Worm (Caenorhabditis elegans): ENCODE data around the gene nhr-239.
A peak's percentile ranks its signal among the peaks of the same experiment; 100 is the strongest.

nhr-239 gene

DNA sequence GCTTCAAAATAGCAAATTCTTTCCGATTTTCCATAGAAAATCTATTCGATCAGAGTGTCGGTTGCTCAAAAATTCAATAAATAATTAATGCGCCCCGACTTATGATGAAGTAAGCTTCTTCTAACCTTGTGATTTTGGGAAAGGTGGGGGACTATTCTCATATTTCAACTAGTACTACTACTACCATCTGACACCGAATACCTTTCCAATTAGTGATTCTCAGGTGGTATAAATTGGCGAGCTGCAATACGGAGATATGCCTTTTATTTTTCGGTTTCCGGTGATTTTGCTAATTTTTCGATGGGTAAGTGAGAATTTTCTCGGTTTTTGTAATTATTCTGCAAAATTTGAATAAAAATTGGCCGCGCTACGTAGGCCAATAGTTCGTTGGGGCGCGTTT, at the start of gene nhr-239:
TSS of gene nhr-239 (plus strand) at position 301 of the 400 bp plus-strand sequence.
- no peak for TF ChIP-seq R02D3.7 (tag; optimal IDR thresholded peaks at IDR 0.05)
- no peak for TF ChIP-seq elt-3 (tag; optimal IDR thresholded peaks at IDR 0.05)
- no peak for TF ChIP-seq nhr-77 (tag; optimal IDR thresholded peaks at IDR 0.05)
- TF ChIP-seq nhr-25 (tag; optimal IDR thresholded peaks at IDR 0.05): no peak
- no peak for TF ChIP-seq C34F6.9 (tag; optimal IDR thresholded peaks at IDR 0.05)
- TF ChIP-seq egl-27 (tag; optimal IDR thresholded peaks at IDR 0.05): no peak
- no peak for TF ChIP-seq nhr-10 (tag; optimal IDR thresholded peaks at IDR 0.05)

DNA sequence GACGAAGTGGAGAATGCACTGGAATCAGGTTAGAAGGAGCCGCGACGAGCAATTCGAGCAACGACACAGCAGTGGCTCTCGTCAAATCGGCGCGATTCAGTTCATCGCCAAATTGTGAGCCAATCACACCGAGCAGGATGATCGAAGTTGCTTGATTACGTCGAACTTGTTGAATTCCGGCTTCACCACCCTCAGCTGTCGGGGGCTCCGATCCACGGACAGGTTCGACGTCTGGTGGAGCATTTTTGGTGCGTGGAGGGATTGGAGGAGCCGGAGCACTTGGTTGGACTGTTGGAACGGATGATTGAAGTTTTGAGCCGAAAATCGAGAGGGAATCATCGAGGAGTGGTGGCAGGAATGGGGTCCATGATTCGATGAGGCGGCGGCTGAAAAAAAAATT, 46.0 kb upstream of the nhr-239 start:
- no peak for TF ChIP-seq nhr-237 (tag; optimal IDR thresholded peaks at IDR 0.05)
- no peak for TF ChIP-seq lin-39 (tag; optimal IDR thresholded peaks at IDR 0.05)
- TF ChIP-seq snpc-4 (tag; optimal IDR thresholded peaks at IDR 0.05): no peak
- no peak for TF ChIP-seq R02D3.7 (tag; optimal IDR thresholded peaks at IDR 0.05)
- TF ChIP-seq lin-13 (GFP tag; optimal IDR thresholded peaks at IDR 0.05): no peak
- TF ChIP-seq nhr-129 (tag; optimal IDR thresholded peaks at IDR 0.05): no peak
- no peak for TF ChIP-seq sma-9 (GFP tag; optimal IDR thresholded peaks at IDR 0.05)
- no peak for TF ChIP-seq sma-9 (tag; optimal IDR thresholded peaks at IDR 0.05)
- TF ChIP-seq mab-5 (tag; optimal IDR thresholded peaks at IDR 0.05): no peak
- no peak for TF ChIP-seq ceh-16 (tag; optimal IDR thresholded peaks at IDR 0.05)
- no peak for TF ChIP-seq dmd-4 (tag; optimal IDR thresholded peaks at IDR 0.05)
- TF ChIP-seq unc-55 (GFP tag; optimal IDR thresholded peaks at IDR 0.05): no peak
- no peak for TF ChIP-seq Y55F3AM.14 (GFP tag; optimal IDR thresholded peaks at IDR 0.05)
- no peak for TF ChIP-seq peb-1 (tag; optimal IDR thresholded peaks at IDR 0.05)
- TF ChIP-seq nhr-21 (tag; optimal IDR thresholded peaks at IDR 0.05): no peak
- no peak for TF ChIP-seq ama-1 (optimal IDR thresholded peaks at IDR 0.05)
- TF ChIP-seq ZK546.5 (tag; optimal IDR thresholded peaks at IDR 0.05): no peak
- TF ChIP-seq nhr-10 (tag; optimal IDR thresholded peaks at IDR 0.05): no peak

DNA sequence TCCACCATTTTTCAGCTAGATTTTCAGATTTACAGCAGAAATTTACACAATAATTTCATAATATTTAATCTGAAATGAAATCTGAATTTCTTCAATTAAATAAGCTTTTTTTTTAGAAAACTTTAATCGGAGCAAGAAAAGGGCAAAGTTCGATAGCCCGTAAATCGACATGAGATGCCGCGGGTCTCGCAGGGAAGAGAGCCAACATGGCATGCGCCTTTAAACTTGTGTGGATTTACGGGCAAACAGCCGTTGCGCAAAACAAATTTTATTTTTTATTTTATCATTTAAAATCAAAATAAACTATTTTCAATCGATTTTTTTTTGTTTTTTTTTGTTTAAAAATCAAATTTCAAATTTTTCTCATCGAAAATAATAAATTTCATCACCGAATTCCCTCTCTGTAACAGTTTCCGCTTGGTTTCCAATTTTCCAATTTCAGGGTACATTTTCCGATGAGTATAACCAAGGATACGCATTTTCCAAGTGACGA, 32.8 kb upstream of the nhr-239 start, which contains the start of the genes Y54F10AM.15, rbc-2 and ndua-8:
TSS of gene Y54F10AM.15 (minus strand) at position 59 of the 493 bp plus-strand sequence.
TSS of gene rbc-2 (minus strand) at position 69 of the 493 bp plus-strand sequence.
TSS of gene ndua-8 (plus strand) at position 443 of the 493 bp plus-strand sequence.
- peak; percentile 27 for TF ChIP-seq skn-1 (tag; optimal IDR thresholded peaks at IDR 0.05)
- TF ChIP-seq peb-1 (tag; optimal IDR thresholded peaks at IDR 0.05): no peak
- TF ChIP-seq Y55F3AM.14 (GFP tag; optimal IDR thresholded peaks at IDR 0.05): peak; percentile 10
- TF ChIP-seq ceh-82 (tag; optimal IDR thresholded peaks at IDR 0.05): peak; percentile 79
- TF ChIP-seq ztf-1 (GFP tag; conservative IDR thresholded peaks at IDR 0.05): no peak
- peak; percentile 99 for TF ChIP-seq crh-2 (tag; optimal IDR thresholded peaks at IDR 0.05)
- no peak for TF ChIP-seq alr-1 (tag; optimal IDR thresholded peaks at IDR 0.05)
- no peak for TF ChIP-seq elt-1 (tag; optimal IDR thresholded peaks at IDR 0.05)
- peak; percentile 67 for TF ChIP-seq ZK546.5 (tag; optimal IDR thresholded peaks at IDR 0.05)
- peak; percentile 79 for TF ChIP-seq lin-11 (tag; optimal IDR thresholded peaks at IDR 0.05)
- peak; percentile 92 for TF ChIP-seq nhr-25 (tag; optimal IDR thresholded peaks at IDR 0.05)
- peak; percentile 72 for TF ChIP-seq fos-1 (tag; optimal IDR thresholded peaks at IDR 0.05)
- TF ChIP-seq nhr-129 (tag; optimal IDR thresholded peaks at IDR 0.05): peak; percentile 84
- peak; percentile 77 for TF ChIP-seq sem-4 (tag; optimal IDR thresholded peaks at IDR 0.05)
- no peak for TF ChIP-seq unc-62 (GFP tag; optimal IDR thresholded peaks at IDR 0.05)
- no peak for TF ChIP-seq nhr-12 (tag; optimal IDR thresholded peaks at IDR 0.05)
- no peak for TF ChIP-seq nhr-237 (tag; optimal IDR thresholded peaks at IDR 0.05)
- no peak for TF ChIP-seq nhr-11 (tag; optimal IDR thresholded peaks at IDR 0.05)
- TF ChIP-seq R02D3.7 (tag; optimal IDR thresholded peaks at IDR 0.05): peak; percentile 99
- no peak for TF ChIP-seq unc-39 (tag; optimal IDR thresholded peaks at IDR 0.05)
- TF ChIP-seq snpc-4 (tag; optimal IDR thresholded peaks at IDR 0.05): peak; percentile 76
- TF ChIP-seq nhr-77 (tag; optimal IDR thresholded peaks at IDR 0.05): peak; percentile 54
- TF ChIP-seq blmp-1 (tag; optimal IDR thresholded peaks at IDR 0.05; ENCODE audit: insufficient read depth): peak; percentile 54
- TF ChIP-seq sma-3 (GFP tag; optimal IDR thresholded peaks at IDR 0.05): peak; percentile 92
- peak; percentile 92 for TF ChIP-seq mab-5 (tag; optimal IDR thresholded peaks at IDR 0.05)
- peak; percentile 17 for TF ChIP-seq dmd-4 (tag; optimal IDR thresholded peaks at IDR 0.05)
- peak; percentile 87 for TF ChIP-seq F13H6.1 (tag; optimal IDR thresholded peaks at IDR 0.05)
- peak; percentile 85 for TF ChIP-seq egl-27 (tag; optimal IDR thresholded peaks at IDR 0.05)
- TF ChIP-seq sma-9 (GFP tag; optimal IDR thresholded peaks at IDR 0.05): no peak
- no peak for TF ChIP-seq sma-9 (tag; optimal IDR thresholded peaks at IDR 0.05)
- no peak for TF ChIP-seq lin-39 (tag; optimal IDR thresholded peaks at IDR 0.05)
- no peak for TF ChIP-seq elt-3 (tag; optimal IDR thresholded peaks at IDR 0.05)
- no peak for TF ChIP-seq ztf-11 (tag; optimal IDR thresholded peaks at IDR 0.05)
- TF ChIP-seq ceh-16 (tag; optimal IDR thresholded peaks at IDR 0.05): peak; percentile 19
- peak; percentile 84 for TF ChIP-seq nhr-6 (tag; optimal IDR thresholded peaks at IDR 0.05)
- peak; percentile 96 for TF ChIP-seq lin-13 (GFP tag; optimal IDR thresholded peaks at IDR 0.05)
- TF ChIP-seq nhr-21 (tag; optimal IDR thresholded peaks at IDR 0.05): peak; percentile 89
- TF ChIP-seq zag-1 (tag; optimal IDR thresholded peaks at IDR 0.05): peak; percentile 69
- peak in 1 of 2 experiments; percentile 62 for TF ChIP-seq mdl-1 (tag; optimal IDR thresholded peaks at IDR 0.05)
- no peak for TF ChIP-seq ama-1 (optimal IDR thresholded peaks at IDR 0.05)
- TF ChIP-seq lsy-2 (tag; optimal IDR thresholded peaks at IDR 0.05): peak; percentile 90 to 97
- peak; percentile 88 for TF ChIP-seq ztf-4 (tag; optimal IDR thresholded peaks at IDR 0.05)
- no peak for TF ChIP-seq mbf-1 (tag; optimal IDR thresholded peaks at IDR 0.05)
- TF ChIP-seq unc-55 (GFP tag; optimal IDR thresholded peaks at IDR 0.05): peak; percentile 99
- peak; percentile 97 for TF ChIP-seq C34F6.9 (tag; optimal IDR thresholded peaks at IDR 0.05)
- TF ChIP-seq nhr-23 (tag; optimal IDR thresholded peaks at IDR 0.05): no peak
- TF ChIP-seq nhr-10 (tag; optimal IDR thresholded peaks at IDR 0.05): no peak

Measured in whole organism, L2 larva.